Worm (Caenorhabditis elegans) whole organism, young adult: ENCODE measurements around the gene rocf-1.

Source experiments
- D2030.7 ChIP-seq: fragments of 200-800 bp; sonication (Bioruptor generic); IDR thresholded peaks from 2 replicates; pipeline ENCODE4 v1.3.6; 2022; ENCODE audit warnings: missing genetic modification reagents, missing genetic modification characterization, missing compliant biosample characterization
- F33H1.4 ChIP-seq: fragments of 200-800 bp; sonication (Bioruptor generic); IDR thresholded peaks from 2 replicates; pipeline ENCODE4 v1.3.6; 2022; ENCODE audit warnings: missing genetic modification reagents, missing genetic modification characterization, missing compliant biosample characterization
- F49E8.2 ChIP-seq: sonication (generic microtip); optimal IDR thresholded peaks from 3 replicates; lab custom pipeline; 2017; ENCODE audit warnings: missing genetic modification characterization, mild to moderate bottlenecking, missing compliant biosample characterization, antibody characterized with exemption, moderate library complexity; ENCODE audit not compliant: insufficient read depth
- F57C9.4 ChIP-seq: sonication (generic microtip); optimal IDR thresholded peaks from 2 replicates; lab custom pipeline; 2017; ENCODE audit warnings: mild to moderate bottlenecking, missing genetic modification characterization, missing compliant biosample characterization
- T26A5.8 ChIP-seq: sonication (generic microtip); optimal IDR thresholded peaks from 2 replicates; lab custom pipeline; 2016; ENCODE audit warnings: missing genetic modification characterization, missing compliant biosample characterization
- Y53G8AR.9 ChIP-seq: fragments of 200-800 bp; sonication (Bioruptor generic); conservative IDR thresholded peaks from 2 replicates; pipeline ENCODE4 v1.3.6; 2022; ENCODE audit warnings: missing genetic modification reagents, missing genetic modification characterization, missing compliant biosample characterization
- Y67H2A.10 ChIP-seq: fragments of 200-800 bp; sonication (Bioruptor generic); conservative IDR thresholded peaks from 2 replicates; pipeline ENCODE4 v1.3.6; 2022; ENCODE audit warnings: missing genetic modification reagents, missing genetic modification characterization, missing compliant biosample characterization
- Y79H2A.3 ChIP-seq: fragments of 200-800 bp; sonication (Bioruptor generic); conservative IDR thresholded peaks from 2 replicates; pipeline ENCODE4 v1.3.6; 2022; ENCODE audit warnings: missing genetic modification reagents, missing genetic modification characterization, missing compliant biosample characterization
- Y95B8A.8 ChIP-seq: fragments of 200-800 bp; sonication (Bioruptor generic); IDR thresholded peaks from 2 replicates; pipeline ENCODE4 v1.3.6; 2022; ENCODE audit warnings: missing genetic modification reagents, missing genetic modification characterization, missing compliant biosample characterization
- ama-1 ChIP-seq, 3 experiments: fragments of 150-350 bp in 1 of 3; sonication (generic microtip) in 2 of 3; optimal IDR thresholded peaks; 2 replicates each; lab custom pipeline; 2014 to 2018; ENCODE audit warnings: missing biosample characterization in 2 of 3, missing genetic modification characterization in 2 of 3, missing genetic modification reagents in 2 of 3
- attf-5 ChIP-seq: fragments of 200-800 bp; sonication (Bioruptor generic); optimal IDR thresholded peaks from 2 replicates; lab custom pipeline; 2018; ENCODE audit warnings: mild to moderate bottlenecking, missing genetic modification characterization, missing compliant biosample characterization
- attf-6 ChIP-seq: fragments of 200-800 bp; sonication (Bioruptor generic); IDR thresholded peaks from 2 replicates; pipeline ENCODE4 v1.3.6; 2022; ENCODE audit warnings: missing genetic modification reagents, missing genetic modification characterization, missing compliant biosample characterization
- ccch-3 ChIP-seq: fragments of 200-800 bp; sonication (Bioruptor generic); optimal IDR thresholded peaks from 2 replicates; lab custom pipeline; 2018; ENCODE audit warnings: mild to moderate bottlenecking, missing genetic modification characterization, missing compliant biosample characterization
- ceh-40 ChIP-seq: fragments of 200-800 bp; sonication (Bioruptor generic); IDR thresholded peaks from 2 replicates; pipeline ENCODE4 v1.3.6; 2022; ENCODE audit warnings: missing genetic modification characterization, missing compliant biosample characterization
- ceh-79 ChIP-seq: sonication (generic microtip); optimal IDR thresholded peaks from 2 replicates; lab custom pipeline; 2017; ENCODE audit warnings: mild to moderate bottlenecking, missing genetic modification characterization, missing compliant biosample characterization
- ceh-91 ChIP-seq: fragments of 200-800 bp; sonication (Bioruptor generic); IDR thresholded peaks from 2 replicates; pipeline ENCODE4 v1.3.6; 2022; ENCODE audit warnings: missing genetic modification reagents, missing genetic modification characterization, missing compliant biosample characterization
- chd-7 ChIP-seq: sonication (generic microtip); optimal IDR thresholded peaks from 2 replicates; lab custom pipeline; 2016; ENCODE audit warnings: mild to moderate bottlenecking, missing genetic modification characterization, moderate library complexity, missing compliant biosample characterization
- die-1 ChIP-seq: sonication (generic microtip); optimal IDR thresholded peaks from 2 replicates; lab custom pipeline; 2016; ENCODE audit warnings: missing genotype, mild to moderate bottlenecking, missing genetic modification characterization, missing compliant biosample characterization
- dox-1 ChIP-seq: fragments of 200-800 bp; sonication (Bioruptor generic); IDR thresholded peaks from 2 replicates; pipeline ENCODE4 v1.3.6; 2022; ENCODE audit warnings: missing genetic modification reagents, missing genetic modification characterization, missing compliant biosample characterization
- egl-44 ChIP-seq: fragments of 200-800 bp; sonication (Bioruptor generic); IDR thresholded peaks from 2 replicates; pipeline ENCODE4 v1.3.6; 2022; ENCODE audit warnings: missing genetic modification reagents, missing genetic modification characterization, missing compliant biosample characterization
- him-1 ChIP-seq: sonication (generic microtip); optimal IDR thresholded peaks from 2 replicates; lab custom pipeline; 2016; ENCODE audit warnings: missing genotype, missing genetic modification reagents, missing genetic modification characterization, missing compliant biosample characterization
- hlh-26 ChIP-seq: fragments of 200-800 bp; sonication (Bioruptor generic); conservative IDR thresholded peaks from 2 replicates; pipeline ENCODE4 v1.3.6; 2022; ENCODE audit warnings: missing genetic modification reagents, missing genetic modification characterization, missing compliant biosample characterization
- hmg-1.2 ChIP-seq: fragments of 200-800 bp; sonication (Bioruptor generic); IDR thresholded peaks from 2 replicates; pipeline ENCODE4 v1.3.6; 2022; ENCODE audit warnings: missing genetic modification reagents, missing genetic modification characterization, missing compliant biosample characterization
- hrde-1 ChIP-seq: sonication (generic microtip); optimal IDR thresholded peaks from 2 replicates; lab custom pipeline; 2016; ENCODE audit warnings: missing genetic modification characterization, mild to moderate bottlenecking, missing compliant biosample characterization, moderate library complexity, missing genotype, missing genetic modification reagents, borderline replicate concordance
- hsf-1 ChIP-seq: fragments of 200-800 bp; sonication (Bioruptor generic); IDR thresholded peaks from 2 replicates; pipeline ENCODE4 v1.3.6; 2022; ENCODE audit warnings: missing genetic modification reagents, missing genetic modification characterization, missing compliant biosample characterization
- let-607 ChIP-seq, 2 experiments: fragments of 200-800 bp in 1 of 2; sonication (Bioruptor generic) in 1 of 2; sonication (generic microtip) in 1 of 2; optimal IDR thresholded peaks; 2 replicates each; lab custom pipeline; 2016 to 2018; ENCODE audit warnings: mild to moderate bottlenecking in 2 of 2, missing compliant biosample characterization in 2 of 2, missing genetic modification characterization in 2 of 2, moderate library complexity in 2 of 2, missing genotype in 1 of 2
- lin-54 ChIP-seq: fragments of 200-800 bp; sonication (Bioruptor generic); optimal IDR thresholded peaks from 2 replicates; lab custom pipeline; 2018; ENCODE audit warnings: mild to moderate bottlenecking, missing genetic modification characterization, missing compliant biosample characterization
- madf-6 ChIP-seq: fragments of 200-800 bp; sonication (Bioruptor generic); IDR thresholded peaks from 2 replicates; pipeline ENCODE4 v1.3.6; 2022; ENCODE audit warnings: missing genetic modification reagents, missing genetic modification characterization, missing compliant biosample characterization
- madf-8 ChIP-seq: fragments of 200-800 bp; sonication (Bioruptor generic); conservative IDR thresholded peaks from 2 replicates; pipeline ENCODE4 v1.3.6; 2022; ENCODE audit warnings: missing genetic modification reagents, missing genetic modification characterization, missing compliant biosample characterization
- mes-4 ChIP-seq: sonication (generic microtip); optimal IDR thresholded peaks from 2 replicates; lab custom pipeline; 2016; ENCODE audit warnings: missing genotype, missing genetic modification characterization, missing compliant biosample characterization
- nfyb-1 ChIP-seq: fragments of 200-800 bp; sonication (Bioruptor generic); IDR thresholded peaks from 2 replicates; pipeline ENCODE4 v1.3.6; 2022; ENCODE audit warnings: missing genetic modification reagents, missing genetic modification characterization, missing compliant biosample characterization
- nhr-80 ChIP-seq: sonication (generic microtip); optimal IDR thresholded peaks from 2 replicates; lab custom pipeline; 2016; ENCODE audit warnings: missing genetic modification characterization, missing compliant biosample characterization
- nhr-90 ChIP-seq: sonication (generic microtip); optimal IDR thresholded peaks from 2 replicates; lab custom pipeline; 2016; ENCODE audit warnings: missing genotype, mild to moderate bottlenecking, missing genetic modification characterization, missing compliant biosample characterization
- rec-8 ChIP-seq, 2 experiments: sonication (generic microtip); optimal IDR thresholded peaks; 2 replicates each; lab custom pipeline; 2016; ENCODE audit warnings: mild to moderate bottlenecking in 2 of 2, missing genetic modification characterization in 2 of 2, missing genetic modification reagents in 2 of 2, missing genotype in 2 of 2, missing biosample characterization in 1 of 2, missing compliant biosample characterization in 1 of 2, moderate library complexity in 1 of 2
- rpc-1 ChIP-seq, 2 experiments: fragments of 150-350 bp in 1 of 2; sonication (generic microtip) in 1 of 2; optimal IDR thresholded peaks; 2 replicates each; lab custom pipeline; 2014 to 2018; ENCODE audit warnings: missing biosample characterization in 1 of 2, missing genetic modification characterization in 1 of 2, missing genetic modification reagents in 1 of 2, missing genotype in 1 of 2
- snpc-1.1 ChIP-seq: sonication (generic microtip); optimal IDR thresholded peaks from 2 replicates; lab custom pipeline; 2017; ENCODE audit warnings: missing genetic modification characterization, mild to moderate bottlenecking, missing compliant biosample characterization, antibody characterized with exemption, moderate library complexity, missing genotype, missing genetic modification reagents; ENCODE audit not compliant: insufficient read depth
- snpc-1.3 ChIP-seq: sonication (generic microtip); optimal IDR thresholded peaks from 2 replicates; lab custom pipeline; 2017; ENCODE audit warnings: missing genetic modification characterization, mild to moderate bottlenecking, missing compliant biosample characterization, antibody characterized with exemption, moderate library complexity, missing genotype, missing genetic modification reagents; ENCODE audit not compliant: insufficient read depth
- snpc-3.4 ChIP-seq: sonication (generic microtip); optimal IDR thresholded peaks from 2 replicates; lab custom pipeline; 2017; ENCODE audit warnings: missing genetic modification characterization, mild to moderate bottlenecking, missing compliant biosample characterization, antibody characterized with exemption, moderate library complexity, missing genotype, missing genetic modification reagents
- snpc-4 ChIP-seq, 5 experiments: fragments of 150-350 bp in 1 of 5; sonication (generic microtip) in 4 of 5; optimal IDR thresholded peaks; 2 replicates each; lab custom pipeline; 2014 to 2018; ENCODE audit warnings: missing genetic modification characterization in 5 of 5, missing biosample characterization in 3 of 5, antibody characterized with exemption in 2 of 5, mild to moderate bottlenecking in 2 of 5, missing compliant biosample characterization in 2 of 5, missing genotype in 2 of 5, moderate library complexity in 2 of 5, missing genetic modification reagents in 1 of 5
- somi-1 ChIP-seq: fragments of 200-800 bp; sonication (Bioruptor generic); optimal IDR thresholded peaks from 2 replicates; lab custom pipeline; 2018; ENCODE audit warnings: mild to moderate bottlenecking, missing genetic modification characterization, missing compliant biosample characterization
- sptf-2 ChIP-seq: fragments of 200-800 bp; sonication (Bioruptor generic); optimal IDR thresholded peaks from 2 replicates; lab custom pipeline; 2018; ENCODE audit warnings: mild to moderate bottlenecking, missing genetic modification characterization, missing compliant biosample characterization
- tbp1 ChIP-seq: fragments of 200-800 bp; sonication (Bioruptor generic); optimal IDR thresholded peaks from 2 replicates; lab custom pipeline; 2018; ENCODE audit warnings: mild to moderate bottlenecking, missing genetic modification characterization, missing compliant biosample characterization
- tlf-1 ChIP-seq: fragments of 200-800 bp; sonication (Bioruptor generic); optimal IDR thresholded peaks from 2 replicates; lab custom pipeline; 2018; ENCODE audit warnings: mild to moderate bottlenecking, missing genetic modification characterization, missing compliant biosample characterization
- zfh-2 ChIP-seq: fragments of 200-800 bp; sonication (Bioruptor generic); conservative IDR thresholded peaks from 2 replicates; pipeline ENCODE4 v1.3.6; 2022; ENCODE audit warnings: missing genetic modification reagents, missing genetic modification characterization, missing compliant biosample characterization
- zim-3 ChIP-seq: sonication (generic microtip); optimal IDR thresholded peaks from 2 replicates; lab custom pipeline; 2017; ENCODE audit warnings: mild to moderate bottlenecking, missing genetic modification characterization, moderate library complexity, missing compliant biosample characterization

Gene rocf-1

ce11 chrV:15479825-15480224 is 15.5 kb upstream of the rocf-1 start:
- TF ChIP-seq madf-8 (GFP tag; lab: Robert Waterston, UW) (no peak), mes-4 (peak; percentile 56), ceh-79 (no peak), snpc-1.1 (tag; lab: Kevin White, UChicago) (peak; percentile 94), dox-1 (GFP tag; lab: Robert Waterston, UW) (peak; percentile 35; the same call in 1 of the 2 replicates), egl-44 (GFP tag; lab: Robert Waterston, UW) (0 out of 2 replicates have a peak, but pooled peaks have one; percentile 36), F49E8.2 (tag; lab: Kevin White, UChicago) (peak; percentile 47), tbp1 (peak; percentile 88), him-1 (tag; lab: Kevin White, UChicago) (peak; percentile 67), snpc-1.3 (tag; lab: Kevin White, UChicago) (peak; percentile 52), somi-1 (GFP tag; lab: Kevin White, UChicago) (no peak), snpc-4 (GFP tag; optimal IDR thresholded peaks at IDR 0.05; lab: Kevin White, UChicago) (peak; percentile 90), snpc-4 (tag; optimal IDR thresholded peaks at IDR 0.05; lab: Kevin White, UChicago) (peak; percentile 88 to 93 (median 92)), lin-54 (peak; percentile 30), nfyb-1 (GFP tag; lab: Robert Waterston, UW) (0 out of 2 replicates have a peak, but pooled peaks have one; percentile 50), zim-3 (tag; lab: Kevin White, UChicago) (no peak), sptf-2 (GFP tag; lab: Kevin White, UChicago) (peak; percentile 45), snpc-3.4 (peak; percentile 81), ceh-40 (no peak), zfh-2 (GFP tag; lab: Robert Waterston, UW) (no peak), D2030.7 (GFP tag; lab: Robert Waterston, UW) (peak; percentile 78), die-1 (tag; lab: Kevin White, UChicago) (peak; percentile 55), nhr-80 (tag; lab: Kevin White, UChicago) (no peak), ama-1 (optimal IDR thresholded peaks at IDR 0.05; lab: Kevin White, UChicago) (no peak), ama-1 (GFP tag; optimal IDR thresholded peaks at IDR 0.05; lab: Kevin White, UChicago) (peak in 1 of 2 experiments; percentile 46), chd-7 (tag; lab: Kevin White, UChicago) (no peak), Y79H2A.3 (GFP tag; lab: Robert Waterston, UW) (no peak), tlf-1 (GFP tag; lab: Kevin White, UChicago) (no peak), hsf-1 (GFP tag; lab: Robert Waterston, UW) (peak; percentile 72), hlh-26 (no peak), Y53G8AR.9 (GFP tag; lab: Robert Waterston, UW) (no peak), rpc-1 (optimal IDR thresholded peaks at IDR 0.05; lab: Kevin White, UChicago) (peak; percentile 75), rpc-1 (tag; optimal IDR thresholded peaks at IDR 0.05; lab: Kevin White, UChicago) (peak; percentile 72), attf-5 (peak; percentile 20), hrde-1 (no peak), nhr-90 (tag; lab: Kevin White, UChicago) (peak; percentile 63), hmg-1.2 (GFP tag; lab: Robert Waterston, UW) (peak; percentile 49), Y95B8A.8 (GFP tag; lab: Robert Waterston, UW) (no peak), ccch-3 (no peak), F33H1.4 (GFP tag; lab: Robert Waterston, UW) (peak; percentile 21; the same call in 1 of the 2 replicates), F57C9.4 (no peak), rec-8 (tag; optimal IDR thresholded peaks at IDR 0.05; lab: Kevin White, UChicago) (peak in 1 of 2 experiments; percentile 53), ceh-91 (GFP tag; lab: Robert Waterston, UW) (no peak), let-607 (tag; optimal IDR thresholded peaks at IDR 0.05; lab: Kevin White, UChicago) (peak in 1 of 2 experiments; percentile 4), T26A5.8 (peak; percentile 61), Y67H2A.10 (GFP tag; lab: Robert Waterston, UW) (no peak), attf-6 (GFP tag; lab: Robert Waterston, UW) (0 out of 2 replicates have a peak, but pooled peaks have one; percentile 35), madf-6 (peak; percentile 61)
